Fruit fly (Drosophila melanogaster) S2 (cell line): Measurements from ENCODE around the gene Tbc1d8-9.

Experiments
- CG8478 ChIP-seq: fragments of >200 bp; optimal IDR thresholded peaks from 2 replicates; lab custom pipeline; 2018
- CTCF ChIP-seq, 2 experiments: fragments of >200 bp; optimal IDR thresholded peaks; 2 replicates each; lab custom pipeline; 2018

DNA sequence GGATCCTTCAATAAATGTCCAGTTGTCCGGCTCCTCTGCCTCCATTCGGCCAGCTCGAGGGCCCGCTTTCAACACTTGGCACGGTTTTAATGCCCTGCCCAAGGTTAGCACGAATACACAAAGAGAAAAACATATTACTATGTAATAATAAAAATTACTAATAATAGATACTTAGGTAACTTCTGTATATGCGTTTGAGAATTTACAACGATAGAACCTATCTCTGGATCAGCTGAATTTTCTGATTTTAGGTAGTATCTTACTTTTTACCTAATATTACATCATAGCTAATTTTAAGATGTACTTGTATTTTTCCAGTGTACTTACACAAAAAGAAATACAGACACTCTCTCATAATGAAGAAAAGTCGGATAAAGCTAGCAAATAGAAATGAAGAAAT is 42.2 kb upstream of the Tbc1d8-9 start:
- no peak for TF ChIP-seq CG8478 (lab: Kevin White, UChicago)
- TF ChIP-seq CTCF (optimal IDR thresholded peaks at IDR 0.05; lab: Kevin White, UChicago) = no peak
